Fruit fly (Drosophila melanogaster) whole organism, wandering third instar larva: ENCODE data around the gene CG2861.

Source experiments
- Abd-B ChIP-seq: fragments of >200 bp; optimal IDR thresholded peaks from 2 replicates; lab custom pipeline; 2017; ENCODE audit warnings: missing biosample characterization, missing genetic modification characterization
- CG9705 ChIP-seq: fragments of 200-800 bp; sonication (Bioruptor generic); optimal IDR thresholded peaks from 2 replicates; lab custom pipeline; 2018; ENCODE audit warnings: missing biosample characterization, mild to moderate bottlenecking, missing genetic modification characterization
- CrebA ChIP-seq: fragments of 200-800 bp; sonication (Bioruptor generic); optimal IDR thresholded peaks from 2 replicates; lab custom pipeline; 2016; ENCODE audit warnings: missing biosample characterization, mild to moderate bottlenecking, missing genetic modification characterization, borderline replicate concordance
- Dfd ChIP-seq: fragments of >200 bp; optimal IDR thresholded peaks from 2 replicates; lab custom pipeline; 2017; ENCODE audit warnings: missing biosample characterization, missing genetic modification characterization
- HLH106 ChIP-seq: fragments of 200-800 bp; optimal IDR thresholded peaks from 3 replicates; lab custom pipeline; 2019; ENCODE audit warnings: missing biosample characterization, mild to moderate bottlenecking, missing genetic modification characterization, moderate library complexity
- Hnf4 ChIP-seq: fragments of 200-800 bp; sonication (Bioruptor generic); optimal IDR thresholded peaks from 2 replicates; lab custom pipeline; 2016; ENCODE audit warnings: missing biosample characterization, mild to moderate bottlenecking, missing genetic modification characterization
- Jra ChIP-seq: sonication (Bioruptor generic); optimal IDR thresholded peaks from 2 replicates; lab custom pipeline; 2016; ENCODE audit warnings: missing biosample characterization, missing genetic modification characterization
- N ChIP-seq: fragments of >200 bp; optimal IDR thresholded peaks from 2 replicates; lab custom pipeline; 2018; ENCODE audit warnings: missing biosample characterization, missing external identifiers, missing genetic modification characterization
- Rel ChIP-seq, 2 experiments: fragments of 200-800 bp; sonication (Bioruptor generic) in 1 of 2; optimal IDR thresholded peaks; 2 replicates in 1 of 2; 3 replicates in 1 of 2; lab custom pipeline; 2016 to 2019; ENCODE audit warnings: mild to moderate bottlenecking in 2 of 2, missing biosample characterization in 2 of 2, missing genetic modification characterization in 2 of 2, moderate library complexity in 1 of 2
- Sp1 ChIP-seq: fragments of 200-800 bp; sonication (Bioruptor generic); optimal IDR thresholded peaks from 3 replicates; lab custom pipeline; 2019; ENCODE audit warnings: missing biosample characterization, mild to moderate bottlenecking, missing genetic modification characterization, moderate library complexity
- Vsx2 ChIP-seq: fragments of 200-300, 225-300 bp; sonication (Bioruptor generic); optimal IDR thresholded peaks from 2 replicates; lab custom pipeline; 2018; ENCODE audit warnings: missing biosample characterization, missing genetic modification characterization; ENCODE audit not compliant: partially characterized antibody
- br ChIP-seq: fragments of 200-800 bp; sonication (Bioruptor generic); optimal IDR thresholded peaks from 2 replicates; lab custom pipeline; 2016; ENCODE audit warnings: missing biosample characterization, missing genetic modification characterization
- brk ChIP-seq: fragments of 200-800 bp; sonication (Bioruptor generic); optimal IDR thresholded peaks from 2 replicates; lab custom pipeline; 2016; ENCODE audit warnings: missing biosample characterization, mild to moderate bottlenecking, missing genetic modification characterization
- dl ChIP-seq, 2 experiments: fragments of 175-275, 200-275 bp in 1 of 2; fragments of 200-275 bp in 1 of 2; sonication (Bioruptor generic); optimal IDR thresholded peaks; lab custom pipeline; 2018; ENCODE audit warnings: mild to moderate bottlenecking in 2 of 2, missing biosample characterization in 2 of 2, missing genetic modification characterization in 2 of 2, moderate library complexity in 2 of 2; ENCODE audit not compliant: partially characterized antibody in 2 of 2, insufficient read depth in 1 of 2
- ey ChIP-seq: fragments of 200-800 bp; sonication (Bioruptor generic); optimal IDR thresholded peaks from 2 replicates; lab custom pipeline; 2016; ENCODE audit warnings: missing biosample characterization, missing genetic modification characterization
- fru ChIP-seq: fragments of 200-800 bp; sonication (Bioruptor generic); optimal IDR thresholded peaks from 3 replicates; lab custom pipeline; 2016; ENCODE audit warnings: missing biosample characterization, mild to moderate bottlenecking, missing genetic modification characterization
- h ChIP-seq: fragments of 200-800 bp; sonication (Bioruptor generic); optimal IDR thresholded peaks from 3 replicates; lab custom pipeline; 2016; ENCODE audit warnings: missing biosample characterization, mild to moderate bottlenecking, missing genetic modification characterization
- jim ChIP-seq: fragments of 175-275, 200-325 bp; sonication (Bioruptor generic); optimal IDR thresholded peaks from 2 replicates; lab custom pipeline; 2016; ENCODE audit warnings: missing biosample characterization, mild to moderate bottlenecking, missing genetic modification characterization
- lola ChIP-seq: fragments of >200 bp; optimal IDR thresholded peaks from 2 replicates; lab custom pipeline; 2017; ENCODE audit warnings: missing biosample characterization, missing genetic modification characterization
- pan ChIP-seq: fragments of >200 bp; optimal IDR thresholded peaks from 2 replicates; lab custom pipeline; 2017
- rgr ChIP-seq: fragments of 200-800 bp; sonication (Bioruptor generic); optimal IDR thresholded peaks from 3 replicates; lab custom pipeline; 2016; ENCODE audit warnings: missing biosample characterization, mild to moderate bottlenecking, missing genetic modification characterization
- sv ChIP-seq: fragments of 200-800 bp; sonication (Bioruptor generic); optimal IDR thresholded peaks from 3 replicates; lab custom pipeline; 2016; ENCODE audit warnings: missing biosample characterization, missing genetic modification characterization

CG2861 gene

dm6 chrX:4771488-4771887 is 33.2 kb downstream of the CG2861 start, which contains the start of gene Klf15:
Gene Klf15, minus strand, starts transcription at chrX:4771588.
- TF ChIP-seq Abd-B (GFP tag; lab: Kevin White, UChicago) (no peak), lola (GFP tag; lab: Kevin White, UChicago) (no peak), CrebA (GFP tag; lab: Kevin White, UChicago) (no peak), h (no peak), Vsx2 (GFP tag; lab: Kevin White, UChicago) (no peak), br (no peak), N (GFP tag; lab: Kevin White, UChicago) (no peak)

- no peak for TF ChIP-seq Abd-B (GFP tag; lab: Kevin White, UChicago)
- TF ChIP-seq sv (GFP tag; lab: Kevin White, UChicago) = no peak
- TF ChIP-seq Hnf4 (GFP tag; lab: Kevin White, UChicago) = no peak
- TF ChIP-seq pan (lab: Kevin White, UChicago) = no peak
These were observed 34.6 kb downstream of the CG2861 start, which contains the start of gene CG15472 for dm6 chrX:4770037-4770436. Gene CG15472, minus strand, starts transcription at chrX:4770137.

- TF ChIP-seq sv (GFP tag; lab: Kevin White, UChicago) = no peak
- TF ChIP-seq pan (lab: Kevin White, UChicago) = no peak
- TF ChIP-seq lola (GFP tag; lab: Kevin White, UChicago) = no peak
- no peak for TF ChIP-seq jim (GFP tag; lab: Kevin White, UChicago)
- TF ChIP-seq brk (GFP tag; lab: Kevin White, UChicago) = no peak
- TF ChIP-seq HLH106 (tag; lab: Kevin White, UChicago) = no peak
- TF ChIP-seq Abd-B (GFP tag; lab: Kevin White, UChicago) = no peak
- TF ChIP-seq Sp1 (GFP tag; lab: Kevin White, UChicago) = no peak
- no peak for TF ChIP-seq Jra (GFP tag; lab: Kevin White, UChicago)
- no peak for TF ChIP-seq fru (GFP tag; lab: Kevin White, UChicago)
- no peak for TF ChIP-seq CG9705 (GFP tag; lab: Kevin White, UChicago)
- TF ChIP-seq ey (GFP tag; lab: Kevin White, UChicago) = no peak
- TF ChIP-seq CrebA (GFP tag; lab: Kevin White, UChicago) = no peak
- TF ChIP-seq dl (GFP tag; optimal IDR thresholded peaks at IDR 0.05; lab: Kevin White, UChicago; ENCODE audit: insufficient read depth in 1 of 2, partially characterized antibody in 2 of 2) = no peak
- TF ChIP-seq rgr (GFP tag; lab: Kevin White, UChicago) = no peak
- no peak for TF ChIP-seq N (GFP tag; lab: Kevin White, UChicago)
- no peak for TF ChIP-seq Dfd (GFP tag; lab: Kevin White, UChicago)
- no peak for TF ChIP-seq Rel (GFP tag; optimal IDR thresholded peaks at IDR 0.05; lab: Kevin White, UChicago)
- TF ChIP-seq Rel (tag; optimal IDR thresholded peaks at IDR 0.05; lab: Kevin White, UChicago) = no peak
- TF ChIP-seq Hnf4 (GFP tag; lab: Kevin White, UChicago) = no peak
These were observed 42.4 kb downstream of the CG2861 start for dm6 chrX:4762267-4762666.
